Worm (Caenorhabditis elegans) whole organism, L4/young adult: ENCODE measurements around the gene Y62H9A.15.

ENCODE experiments used
- W03F9.2 ChIP-seq: fragments of 150-350 bp; optimal IDR thresholded peaks from 2 replicates; lab custom pipeline; 2014; ENCODE audit warnings: missing biosample characterization, missing genetic modification characterization
- dao-5 ChIP-seq: sonication (generic microtip); optimal IDR thresholded peaks from 2 replicates; lab custom pipeline; 2016; ENCODE audit warnings: missing genotype, missing genetic modification characterization, moderate library complexity, missing compliant biosample characterization
- him-1 ChIP-seq: sonication (generic microtip); optimal IDR thresholded peaks from 2 replicates; lab custom pipeline; 2016; ENCODE audit warnings: missing genotype, missing genetic modification reagents, missing genetic modification characterization, missing compliant biosample characterization

Gene Y62H9A.15

ce11 chrX:11927585-11927984 lies 17.6 kb upstream of the Y62H9A.15 start, which contains the start of gene F55G7.4:
F55G7.4 (plus strand) TSS chrX:11927885.
- TF ChIP-seq W03F9.2 (tag; lab: Kevin White, UChicago) = no peak

DNA sequence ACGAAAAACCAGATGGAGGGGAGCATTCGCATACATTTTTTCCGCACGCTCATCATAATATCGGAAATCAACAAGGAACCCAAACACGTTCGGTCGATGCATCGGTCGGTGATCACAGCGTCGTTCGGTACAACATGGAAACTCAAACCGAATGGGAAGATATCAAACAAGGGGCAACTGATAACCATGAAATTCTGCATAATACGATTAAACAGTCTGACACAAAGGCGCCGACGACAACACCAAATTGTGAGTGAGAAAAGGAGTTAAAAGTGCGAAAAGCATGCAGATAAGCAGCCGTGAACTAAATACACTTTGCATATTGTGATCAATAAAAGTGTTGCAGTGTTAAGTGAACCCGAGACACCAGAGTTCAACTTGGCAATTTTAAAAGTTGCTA lies 15.3 kb upstream of the Y62H9A.15 start:
- TF ChIP-seq dao-5 (tag; lab: Kevin White, UChicago) (no peak), W03F9.2 (tag; lab: Kevin White, UChicago) (no peak), him-1 (tag; lab: Kevin White, UChicago) (no peak)

DNA sequence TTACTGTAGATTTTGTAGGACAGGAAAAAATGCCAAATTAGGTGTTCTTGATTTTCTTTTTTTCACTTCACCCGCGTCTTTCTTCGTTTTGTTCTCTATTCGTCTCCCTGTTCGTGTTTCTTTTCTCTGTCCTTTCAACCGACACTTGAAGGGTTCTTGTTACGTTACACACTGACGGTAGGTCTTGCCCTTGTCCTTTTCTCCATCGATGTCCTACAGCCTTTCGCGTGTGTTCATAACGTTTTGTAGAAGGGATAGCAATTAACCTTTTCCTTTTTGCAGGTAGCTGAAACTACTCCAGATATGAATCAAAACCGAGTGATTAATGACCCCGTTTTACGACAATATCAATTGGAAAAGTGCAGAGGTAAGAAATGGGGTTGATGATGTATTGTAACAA lies 14.2 kb upstream of the Y62H9A.15 start, which contains the start of gene F55G7.1:
Gene F55G7.1 (plus strand): TSS at position 276 of the 400 bp plus-strand sequence.
- TF ChIP-seq dao-5 (tag; lab: Kevin White, UChicago) (no peak), him-1 (tag; lab: Kevin White, UChicago) (no peak), W03F9.2 (tag; lab: Kevin White, UChicago) (peak; percentile 32)

DNA sequence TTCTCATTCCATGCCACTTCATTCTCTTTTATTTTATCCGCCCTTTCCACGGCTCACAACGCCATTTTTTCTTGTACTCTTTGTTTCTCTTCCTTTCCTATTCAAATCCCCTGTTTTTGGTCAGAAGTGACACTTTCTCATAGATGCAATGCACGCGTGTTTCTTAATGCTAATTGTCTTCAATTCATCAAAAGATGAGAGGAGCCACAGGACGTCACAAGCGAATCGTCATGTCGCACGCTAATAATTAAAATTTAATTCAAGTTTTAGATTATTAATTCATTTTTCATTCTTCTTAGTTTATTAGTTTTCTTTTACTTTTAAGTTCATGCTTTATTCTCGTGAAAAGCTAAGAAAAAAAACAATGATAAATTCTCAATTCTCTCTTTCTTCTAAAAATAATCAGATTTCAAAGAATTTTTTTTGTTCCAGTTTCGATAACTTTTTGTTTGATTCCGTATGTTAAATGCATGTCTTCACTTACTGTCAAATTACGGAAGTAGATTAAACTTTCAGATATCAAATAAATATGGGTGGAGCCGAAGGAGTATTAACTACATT lies 10.9 kb upstream of the Y62H9A.15 start, which contains the start of gene Y62H9A.14:
Gene Y62H9A.14 (plus strand): TSS at position 511 of the 561 bp plus-strand sequence.
- TF ChIP-seq him-1 (tag; lab: Kevin White, UChicago) = no peak
- TF ChIP-seq dao-5 (tag; lab: Kevin White, UChicago) = no peak
- TF ChIP-seq W03F9.2 (tag; lab: Kevin White, UChicago) = no peak

DNA sequence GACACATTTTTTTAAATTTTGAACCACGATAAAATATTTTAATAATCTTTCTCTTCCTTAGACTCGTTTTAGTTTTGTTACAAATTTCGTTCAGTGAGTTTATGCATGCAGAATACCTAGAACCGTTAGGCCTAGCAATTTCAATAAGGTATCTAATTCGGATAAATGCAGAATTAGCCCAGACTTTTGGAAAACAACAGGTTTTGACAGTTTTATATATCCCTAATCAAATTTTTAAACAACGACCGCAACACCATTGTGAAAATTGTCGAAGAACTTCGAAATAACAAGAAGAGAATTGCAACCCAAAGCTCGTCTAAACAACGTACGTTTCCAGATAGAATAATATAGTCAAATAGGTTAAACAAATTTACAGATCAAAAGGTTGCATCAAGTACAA lies 8.0 kb upstream of the Y62H9A.15 start, which contains the start of gene Y62H9A.16:
Gene Y62H9A.16 (plus strand): TSS at position 301 of the 400 bp plus-strand sequence.
- TF ChIP-seq dao-5 (tag; lab: Kevin White, UChicago) (no peak), W03F9.2 (tag; lab: Kevin White, UChicago) (no peak), him-1 (tag; lab: Kevin White, UChicago) (no peak)

ce11 chrX:11916705-11917104 lies 6.8 kb upstream of the Y62H9A.15 start, which contains the start of gene Y62H9A.13:
Y62H9A.13 (plus strand) TSS chrX:11917005.
- no peak for TF ChIP-seq him-1 (tag; lab: Kevin White, UChicago)
- no peak for TF ChIP-seq dao-5 (tag; lab: Kevin White, UChicago)
- TF ChIP-seq W03F9.2 (tag; lab: Kevin White, UChicago) = no peak

DNA sequence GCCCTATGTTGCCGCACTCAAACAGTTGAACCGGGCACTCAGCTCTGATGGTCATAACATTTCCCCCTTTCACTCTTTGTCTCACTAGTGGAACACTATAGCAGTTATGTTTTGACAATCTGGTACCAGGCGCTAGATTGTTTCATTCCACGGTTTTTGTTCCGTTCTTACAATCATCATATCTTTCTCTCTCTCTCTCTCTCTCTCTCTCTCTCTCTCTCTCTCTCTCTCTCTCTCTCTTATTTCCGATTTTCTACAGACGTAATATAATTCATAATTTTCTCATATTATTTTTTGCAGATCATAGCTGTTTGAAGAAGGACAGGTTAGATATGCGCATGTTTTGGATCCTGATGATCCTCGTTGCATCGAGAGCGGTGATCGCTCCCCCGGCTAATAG lies 3.9 kb upstream of the Y62H9A.15 start, which contains the start of gene Y62H9A.12:
Gene Y62H9A.12 (plus strand): TSS at position 301 of the 400 bp plus-strand sequence.
- TF ChIP-seq W03F9.2 (tag; lab: Kevin White, UChicago) (no peak), him-1 (tag; lab: Kevin White, UChicago) (no peak), dao-5 (tag; lab: Kevin White, UChicago) (no peak)

DNA sequence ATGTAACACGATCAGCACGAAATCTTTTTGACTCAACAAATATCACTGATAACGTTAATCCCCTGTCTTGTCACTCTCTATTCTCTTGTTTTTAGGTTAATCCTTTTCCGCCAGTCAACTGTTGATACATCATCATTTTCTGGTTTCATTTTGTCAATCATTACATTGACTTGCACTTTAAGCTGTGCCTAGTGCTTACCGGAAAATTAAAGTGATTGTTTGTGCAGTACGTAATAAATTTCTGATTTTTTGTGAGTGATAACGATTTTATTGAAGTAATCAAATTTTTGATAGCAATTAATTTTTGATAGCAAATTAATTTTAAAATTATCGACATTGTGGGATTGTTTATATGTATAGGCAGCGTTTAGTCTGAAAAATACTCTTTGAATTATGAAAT lies 777 bp downstream of the Y62H9A.15 start:
- TF ChIP-seq W03F9.2 (tag; lab: Kevin White, UChicago) (no peak), dao-5 (tag; lab: Kevin White, UChicago) (no peak), him-1 (tag; lab: Kevin White, UChicago) (no peak)

DNA sequence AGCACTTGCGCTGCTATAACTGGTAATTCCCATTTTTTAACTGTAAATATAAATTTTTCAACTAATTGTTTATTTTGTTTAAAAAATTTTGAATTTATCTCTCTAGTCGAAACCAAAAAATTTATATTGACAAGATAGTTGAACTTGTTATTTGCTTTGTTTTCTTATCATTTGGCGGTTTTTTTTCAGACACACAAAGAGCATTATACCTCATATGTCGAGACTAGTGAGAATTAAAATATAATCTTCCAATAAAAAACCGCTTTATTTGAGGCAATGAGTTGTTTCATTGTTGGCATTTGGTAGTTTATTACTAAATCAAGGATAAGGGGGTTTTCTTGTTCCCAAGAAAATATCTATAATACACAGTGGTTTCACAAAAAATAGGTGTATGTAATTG lies 1.7 kb downstream of the Y62H9A.15 start:
- TF ChIP-seq dao-5 (tag; lab: Kevin White, UChicago) (no peak), W03F9.2 (tag; lab: Kevin White, UChicago) (no peak), him-1 (tag; lab: Kevin White, UChicago) (no peak)

DNA sequence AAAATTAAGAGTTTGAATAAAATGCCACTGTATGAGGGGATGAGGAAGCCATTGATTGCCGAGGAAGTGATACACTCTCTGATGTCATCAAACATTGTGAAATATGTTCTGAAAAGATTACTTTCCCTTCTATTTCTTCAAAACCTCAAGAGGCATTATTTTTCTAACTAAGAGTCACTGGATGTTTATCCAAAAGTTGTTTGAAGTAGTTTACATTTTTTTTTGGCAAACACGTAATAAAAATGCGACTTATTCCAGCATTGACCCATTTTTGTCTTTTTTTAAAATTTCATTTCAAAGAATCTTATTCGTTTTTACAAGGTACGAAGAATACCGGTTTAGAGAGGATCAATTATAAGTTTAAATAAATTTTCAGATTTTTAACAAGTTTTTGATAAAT lies 2.7 kb downstream of the Y62H9A.15 start, which contains the start of gene Y62H9A.11:
Gene Y62H9A.11 (minus strand): TSS at position 101 of the 400 bp plus-strand sequence.
- TF ChIP-seq dao-5 (tag; lab: Kevin White, UChicago) (no peak), him-1 (tag; lab: Kevin White, UChicago) (no peak), W03F9.2 (tag; lab: Kevin White, UChicago) (no peak)

ce11 chrX:11906626-11907025 lies 3.3 kb downstream of the Y62H9A.15 start:
- TF ChIP-seq him-1 (tag; lab: Kevin White, UChicago) = no peak
- no peak for TF ChIP-seq dao-5 (tag; lab: Kevin White, UChicago)
- no peak for TF ChIP-seq W03F9.2 (tag; lab: Kevin White, UChicago)

DNA sequence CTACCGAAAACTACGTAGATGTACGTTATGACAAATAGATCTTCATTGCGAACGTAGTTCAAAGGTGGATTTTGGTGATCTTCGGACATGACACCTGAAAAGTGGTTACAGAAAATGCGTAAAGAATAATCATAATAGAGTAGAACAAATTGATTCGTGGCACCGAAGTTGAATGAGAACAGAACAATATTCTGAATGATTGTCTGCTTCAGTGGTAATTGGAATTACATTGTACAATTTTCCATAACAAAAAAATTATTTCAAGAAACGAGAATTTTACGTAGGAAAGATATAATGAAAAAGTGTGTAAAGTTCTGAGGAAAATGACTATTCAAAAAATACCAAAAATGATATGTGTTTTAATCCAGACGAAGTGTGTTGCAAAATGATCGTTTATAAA lies 7.3 kb downstream of the Y62H9A.15 start, which contains the start of gene Y62H9A.10:
Gene Y62H9A.10 (minus strand): TSS at position 101 of the 400 bp plus-strand sequence.
- TF ChIP-seq dao-5 (tag; lab: Kevin White, UChicago) (no peak), him-1 (tag; lab: Kevin White, UChicago) (no peak), W03F9.2 (tag; lab: Kevin White, UChicago) (no peak)

DNA sequence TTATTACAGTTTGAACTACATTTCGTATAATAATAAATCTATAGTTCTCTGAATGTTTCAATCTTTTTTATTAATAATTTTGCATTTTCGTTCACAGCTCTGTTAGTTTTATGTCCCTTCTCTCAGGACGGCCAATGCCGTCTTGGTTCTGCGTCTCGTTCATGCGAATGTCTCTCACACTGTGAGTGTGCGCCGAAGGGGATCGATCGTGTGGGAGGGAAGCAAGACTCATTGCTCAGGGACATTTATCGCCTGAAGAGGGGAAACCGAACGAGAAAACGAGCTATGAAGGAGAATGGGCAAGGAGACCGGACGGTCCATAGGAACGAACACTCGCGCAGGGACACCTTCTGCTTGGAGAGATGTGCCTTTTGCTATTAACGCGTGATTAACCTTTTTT lies 10.9 kb downstream of the Y62H9A.15 start:
- TF ChIP-seq W03F9.2 (tag; lab: Kevin White, UChicago) = no peak
- no peak for TF ChIP-seq dao-5 (tag; lab: Kevin White, UChicago)
- TF ChIP-seq him-1 (tag; lab: Kevin White, UChicago) = no peak

- TF ChIP-seq W03F9.2 (tag; lab: Kevin White, UChicago) = no peak
Observed at ce11 chrX:11898040-11898439, 11.9 kb downstream of the Y62H9A.15 start, which contains the start of gene Y62H9A.9. Y62H9A.9 (minus strand) TSS chrX:11898140.
